Worm (Caenorhabditis elegans) whole organism, early embryonic: ENCODE data around the gene M142.5.

Source experiments
- B0310.2 ChIP-seq: sonication (generic microtip); optimal IDR thresholded peaks from 2 replicates; lab custom pipeline; 2016; ENCODE audit warnings: mild to moderate bottlenecking, missing genetic modification characterization, missing compliant biosample characterization
- F13C5.2 ChIP-seq: sonication (generic microtip); optimal IDR thresholded peaks from 2 replicates; lab custom pipeline; 2017; ENCODE audit warnings: mild to moderate bottlenecking, missing genetic modification characterization, inconsistent platforms, missing compliant biosample characterization
- ama-1 ChIP-seq: fragments of 150-350 bp; optimal IDR thresholded peaks from 2 replicates; lab custom pipeline; 2014
- ceh-13 ChIP-seq: fragments of 200-800 bp; sonication (Bioruptor generic); optimal IDR thresholded peaks from 2 replicates; lab custom pipeline; 2018; ENCODE audit warnings: mild to moderate bottlenecking, missing genetic modification characterization, missing compliant biosample characterization
- hmbx-1 ChIP-seq: sonication (generic microtip); optimal IDR thresholded peaks from 2 replicates; lab custom pipeline; 2016; ENCODE audit warnings: mild to moderate bottlenecking, missing genetic modification characterization, missing compliant biosample characterization
- hnd-1 ChIP-seq: sonication (generic microtip); optimal IDR thresholded peaks from 2 replicates; lab custom pipeline; 2016; ENCODE audit warnings: missing genetic modification characterization, missing compliant biosample characterization
- pes-1 ChIP-seq: fragments of 200-800 bp; sonication (Bioruptor generic); IDR thresholded peaks from 2 replicates; pipeline ENCODE4 v1.3.6; 2022; ENCODE audit warnings: missing genetic modification reagents, missing genetic modification characterization, missing compliant biosample characterization
- scrt-1 ChIP-seq: fragments of 200-800 bp; sonication (Bioruptor generic); IDR thresholded peaks from 2 replicates; pipeline ENCODE4 v1.3.6; 2022; ENCODE audit warnings: missing genetic modification characterization, missing compliant biosample characterization
- tbx-11 ChIP-seq: fragments of 200-800 bp; sonication (Bioruptor generic); IDR thresholded peaks from 2 replicates; pipeline ENCODE4 v1.3.6; 2022; ENCODE audit warnings: missing genetic modification characterization, missing compliant biosample characterization
- tbx-37 ChIP-seq: fragments of 200-800 bp; sonication (Bioruptor generic); conservative IDR thresholded peaks from 2 replicates; pipeline ENCODE4 v1.3.6; 2022; ENCODE audit warnings: missing genetic modification reagents, missing genetic modification characterization, missing compliant biosample characterization

DNA sequence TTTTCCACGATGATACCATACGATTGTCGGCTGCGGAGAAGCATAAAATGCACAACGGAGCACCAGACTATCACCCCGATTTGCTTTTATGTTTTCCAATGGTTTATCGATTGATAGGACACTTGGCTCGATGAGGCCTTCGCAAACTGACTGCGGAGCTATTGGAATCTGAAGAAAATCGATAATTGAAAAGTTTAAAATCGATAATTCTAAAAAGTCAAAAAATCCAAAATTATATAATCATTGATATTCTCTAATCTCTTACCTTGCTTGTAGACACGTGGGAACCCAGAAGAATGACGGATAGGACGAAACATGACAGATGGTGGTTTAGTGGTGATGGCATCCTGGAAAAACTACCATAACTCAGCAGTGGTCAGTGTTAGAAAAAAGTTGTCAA is 22.2 kb downstream of the M142.5 start, which contains the start of gene zig-5:
- TF ChIP-seq tbx-37 (GFP tag; lab: Robert Waterston, UW) (no peak), ceh-13 (GFP tag; lab: Kevin White, UChicago) (no peak), hnd-1 (tag; lab: Kevin White, UChicago) (no peak), ama-1 (lab: Kevin White, UChicago) (no peak), B0310.2 (tag; lab: Kevin White, UChicago) (no peak), scrt-1 (GFP tag; lab: Robert Waterston, UW) (no peak), F13C5.2 (no peak), pes-1 (GFP tag; lab: Robert Waterston, UW) (no peak), tbx-11 (GFP tag; lab: Robert Waterston, UW) (no peak), hmbx-1 (tag; lab: Kevin White, UChicago) (no peak)
